Fruit fly (Drosophila melanogaster): ENCODE results near the gene Hsp60B.

The Hsp60B gene

DNA sequence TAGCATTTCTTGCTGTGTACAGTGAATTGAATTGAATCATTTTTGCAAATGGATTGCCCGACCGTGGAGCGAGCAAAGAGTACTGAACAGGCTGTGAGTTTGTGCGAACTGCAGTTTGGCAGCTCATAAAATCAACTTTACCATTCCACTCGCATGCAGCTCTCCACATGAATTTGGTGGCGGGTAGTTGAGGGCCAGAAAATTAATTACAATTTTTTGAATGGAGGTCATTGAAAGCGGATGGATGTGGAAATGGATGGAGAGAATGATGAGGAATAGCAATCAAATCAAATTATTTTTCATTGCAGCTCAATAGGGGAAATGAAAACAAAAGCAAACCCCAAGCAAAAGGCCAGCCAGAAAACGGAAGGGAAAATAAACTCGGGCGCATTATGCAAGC lies 21.5 kb downstream of the Hsp60B start, which contains the start of gene GABA-B-R3:
TSS of gene GABA-B-R3 (plus strand) at position 301 of the 400 bp plus-strand sequence.
- TF ChIP-seq OdsH (GFP tag; optimal IDR thresholded peaks at IDR 0.05) (no peak), CG15336 (GFP tag; IDR thresholded peaks at IDR 0.05) (no peak), CG32006 (GFP tag; optimal IDR thresholded peaks at IDR 0.05) (no peak), Hr39 (GFP tag; optimal IDR thresholded peaks at IDR 0.05) (no peak), CG1621 (tag; optimal IDR thresholded peaks at IDR 0.05) (no peak), CG7368 (GFP tag; optimal IDR thresholded peaks at IDR 0.05) (no peak), acj6 (GFP tag; optimal IDR thresholded peaks at IDR 0.05) (no peak), CG6792 (GFP tag; optimal IDR thresholded peaks at IDR 0.05) (no peak), CG8119 (GFP tag; IDR thresholded peaks at IDR 0.05) (no peak)

DNA sequence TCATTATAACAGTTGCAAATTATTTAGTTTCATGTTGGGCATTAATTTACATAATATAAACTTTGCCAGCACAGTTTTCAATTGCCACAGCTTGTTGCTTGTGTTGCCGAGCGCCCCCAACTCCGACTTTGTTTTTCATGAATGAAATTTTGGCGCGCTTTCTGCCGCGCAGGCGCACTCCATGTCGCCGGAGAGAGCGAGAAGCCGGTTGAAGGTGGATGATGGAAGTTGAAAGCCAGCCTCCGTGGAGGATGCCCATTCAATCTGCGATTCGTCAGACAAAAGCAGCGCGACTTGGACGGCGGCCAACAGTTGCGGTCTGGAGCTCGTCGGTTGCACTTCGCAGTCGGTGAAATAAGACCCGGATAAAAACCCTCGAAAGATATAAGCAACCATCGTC lies 22.1 kb downstream of the Hsp60B start:
- no peak for TF ChIP-seq Met (GFP tag; optimal IDR thresholded peaks at IDR 0.05)
- TF ChIP-seq vri (GFP tag; optimal IDR thresholded peaks at IDR 0.05) = no peak
- no peak for TF ChIP-seq CG6276 (GFP tag; optimal IDR thresholded peaks at IDR 0.05)
- TF ChIP-seq cyc (GFP tag; optimal IDR thresholded peaks at IDR 0.05) = no peak
- TF ChIP-seq CG11902 (GFP tag; optimal IDR thresholded peaks at IDR 0.05) = no peak
- TF ChIP-seq CG7368 (GFP tag; optimal IDR thresholded peaks at IDR 0.05) = no peak
- no peak for TF ChIP-seq Lpt (GFP tag; optimal IDR thresholded peaks at IDR 0.05)
- TF ChIP-seq Hr4 (GFP tag; optimal IDR thresholded peaks at IDR 0.05) = no peak
- TF ChIP-seq Hr39 (GFP tag; optimal IDR thresholded peaks at IDR 0.05) = no peak
- TF ChIP-seq CG11762 (GFP tag; optimal IDR thresholded peaks at IDR 0.05; ENCODE audit: insufficient read depth) = no peak
- no peak for TF ChIP-seq Eip78C (GFP tag)

DNA sequence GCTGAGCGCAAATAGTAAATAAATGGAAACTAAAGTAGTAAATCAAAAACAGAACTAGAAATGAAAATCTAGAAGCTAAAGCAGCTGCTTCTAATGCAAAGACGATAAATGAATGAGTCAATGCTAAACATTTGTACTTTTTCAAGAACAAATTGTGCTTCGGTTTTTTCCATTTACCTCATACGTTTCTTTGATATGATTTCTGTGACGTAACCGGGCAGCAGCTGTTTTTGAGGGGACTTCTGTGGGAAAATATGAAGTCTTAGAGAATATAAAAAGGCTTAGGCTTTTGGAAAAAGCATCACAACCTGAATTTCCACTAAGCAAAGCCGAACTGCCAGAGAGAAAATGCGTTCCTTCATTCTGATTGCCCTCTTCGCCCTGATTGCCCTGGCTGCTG lies 45.1 kb downstream of the Hsp60B start, which contains the start of gene CG12506:
TSS of gene CG12506 (plus strand) at position 301 of the 400 bp plus-strand sequence.
- no peak for TF ChIP-seq CG11902 (GFP tag; optimal IDR thresholded peaks at IDR 0.05)
- peak; percentile 7 for TF ChIP-seq fkh (GFP tag; optimal IDR thresholded peaks at IDR 0.05)

DNA sequence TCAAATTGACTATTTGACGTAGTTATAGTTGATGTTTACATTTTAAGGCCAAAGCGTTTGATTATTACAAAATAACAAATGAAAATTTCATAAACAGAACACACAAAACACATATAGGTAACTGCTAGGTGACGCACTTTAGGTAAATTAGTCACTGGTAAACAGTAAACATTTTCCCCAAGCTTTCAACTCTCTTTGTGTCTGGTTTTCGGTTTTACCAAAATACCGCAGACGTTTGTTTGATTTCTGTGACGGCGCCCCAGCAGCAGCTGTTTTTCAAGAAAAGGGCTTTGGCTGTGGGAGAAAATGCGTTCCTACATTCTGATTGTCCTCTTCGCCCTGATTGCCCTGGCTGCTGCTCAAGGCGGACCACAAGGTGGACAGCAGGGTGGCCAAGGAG lies 48.1 kb downstream of the Hsp60B start, which contains the start of gene CG13946:
TSS of gene CG13946 (plus strand) at position 301 of the 400 bp plus-strand sequence.
- no peak for TF ChIP-seq CG8319 (GFP tag; optimal IDR thresholded peaks at IDR 0.05)
- TF ChIP-seq fkh (GFP tag; optimal IDR thresholded peaks at IDR 0.05) = peak; percentile 3

DNA sequence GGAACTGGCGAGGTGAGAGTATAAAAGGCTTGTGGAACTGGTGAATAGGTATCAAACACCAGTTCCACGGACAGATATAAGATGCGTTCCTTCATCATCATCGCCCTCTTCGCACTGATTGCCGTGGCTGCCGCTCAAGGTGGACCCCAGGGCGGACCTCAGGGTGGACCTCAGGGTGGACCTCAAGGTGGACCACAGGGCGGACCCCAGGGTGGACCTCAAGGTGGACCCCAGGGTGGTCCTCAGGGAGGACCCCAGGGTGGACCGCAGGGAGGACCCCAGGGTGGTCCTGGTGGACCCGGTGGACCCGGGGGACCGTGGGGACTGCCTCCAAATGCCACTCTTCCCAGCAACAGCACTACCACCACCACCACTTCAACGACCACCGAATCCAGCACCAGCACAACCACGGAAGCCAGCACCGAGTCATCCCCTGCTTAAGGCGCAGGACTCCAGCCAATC lies 51.0 kb downstream of the Hsp60B start, which contains the start of gene CG13947:
TSS of gene CG13947 (plus strand) at position 51 of the 462 bp plus-strand sequence.
- TF ChIP-seq esn (GFP tag; optimal IDR thresholded peaks at IDR 0.05) (no peak), Ets21C (GFP tag; optimal IDR thresholded peaks at IDR 0.05) (no peak), CG6808 (GFP tag; optimal IDR thresholded peaks at IDR 0.05) (no peak), CG3032 (tag; optimal IDR thresholded peaks at IDR 0.05) (no peak), cyc (GFP tag; optimal IDR thresholded peaks at IDR 0.05) (no peak), CG32006 (GFP tag; optimal IDR thresholded peaks at IDR 0.05) (no peak), Sox102F (GFP tag; optimal IDR thresholded peaks at IDR 0.05) (no peak), Hr39 (GFP tag; optimal IDR thresholded peaks at IDR 0.05) (no peak), CG6276 (GFP tag; optimal IDR thresholded peaks at IDR 0.05) (no peak), CG8632 (GFP tag; optimal IDR thresholded peaks at IDR 0.05) (no peak), Smox (GFP tag; optimal IDR thresholded peaks at IDR 0.05) (no peak), Met (GFP tag; optimal IDR thresholded peaks at IDR 0.05) (no peak), CG6792 (GFP tag; optimal IDR thresholded peaks at IDR 0.05) (no peak), CG4318 (GFP tag; optimal IDR thresholded peaks at IDR 0.05) (no peak), CG10631 (GFP tag; optimal IDR thresholded peaks at IDR 0.05) (no peak)

Data from whole organism, prepupa.